Fruit fly (Drosophila melanogaster) whole organism: Measurements from ENCODE around the gene CG31204.
A peak's percentile ranks its signal among the peaks of the same experiment; 100 is the strongest.

Experiments
- CG8478 ChIP-seq: fragments of >200 bp; optimal IDR thresholded peaks from 2 replicates; lab custom pipeline; 2018; ENCODE audit warnings: inconsistent platforms
- Dll ChIP-seq: fragments of >200 bp; optimal IDR thresholded peaks from 2 replicates; lab custom pipeline; 2017
- EcR ChIP-seq, 2 experiments: fragments of >200 bp; optimal IDR thresholded peaks; 2 replicates each; lab custom pipeline; 2017; ENCODE audit warnings: missing biosample characterization in 2 of 2, missing genetic modification characterization in 2 of 2, missing genetic modification reagents in 2 of 2
- pan ChIP-seq: fragments of >200 bp; optimal IDR thresholded peaks from 2 replicates; lab custom pipeline; 2017
- psq ChIP-seq: fragments of >200 bp; optimal IDR thresholded peaks from 2 replicates; lab custom pipeline; 2017
- usp ChIP-seq: fragments of >200 bp; optimal IDR thresholded peaks from 2 replicates; lab custom pipeline; 2017; ENCODE audit warnings: missing biosample characterization, missing genetic modification characterization, mixed read lengths

- TF ChIP-seq psq (no peak), CG8478 (lab: Kevin White, UChicago) (no peak), usp (no peak), EcR (GFP tag; optimal IDR thresholded peaks at IDR 0.05; lab: Kevin White, UChicago) (no peak), pan (peak; percentile 88), Dll (no peak)
Measured at dm6 chr3R:31381216-31381688, 12.1 kb downstream of the CG31204 start.
